Fruit fly (Drosophila melanogaster): ENCODE data around the gene CG42564.

Gene CG42564

DNA sequence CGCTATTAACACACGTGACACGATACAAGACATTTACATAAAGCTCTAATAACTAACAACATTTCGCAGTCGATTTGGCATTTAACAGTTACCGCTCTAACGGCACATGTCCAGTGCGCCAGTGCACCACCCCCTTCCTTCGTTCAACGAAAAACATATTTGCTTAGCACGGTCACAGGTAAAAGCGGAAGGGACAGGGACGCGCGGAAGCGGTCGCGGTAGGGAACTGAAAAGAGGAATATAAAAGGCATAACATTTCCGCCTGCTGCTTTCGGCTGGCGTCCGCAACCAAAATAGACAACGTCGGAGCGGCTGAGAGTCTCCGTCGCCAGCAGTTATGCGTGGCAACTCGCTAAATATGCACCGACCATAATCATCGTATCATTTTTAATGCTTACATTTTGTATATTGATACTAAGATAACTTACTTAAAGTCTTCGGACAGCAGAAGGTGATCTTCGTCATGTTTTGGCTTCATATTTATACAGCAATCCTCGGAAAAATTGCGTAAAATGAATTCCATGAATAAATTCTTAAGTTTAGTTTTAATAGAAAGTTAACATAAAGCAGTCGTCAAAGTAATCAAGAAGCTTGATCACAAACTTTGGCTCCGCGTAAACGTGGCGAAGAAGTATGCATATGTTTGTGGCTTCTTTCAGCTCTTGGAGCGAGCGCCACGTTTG is 22.4 kb upstream of the CG42564 start (continued):
- peak; percentile 2 for TF ChIP-seq CG9727 (GFP tag; optimal IDR thresholded peaks at IDR 0.05)
- no peak for TF ChIP-seq Dfd (GFP tag; optimal IDR thresholded peaks at IDR 0.05)
- TF ChIP-seq Xrp1 (GFP tag; IDR thresholded peaks at IDR 0.05) = no peak
- peak; percentile 7 for TF ChIP-seq sug (tag; optimal IDR thresholded peaks at IDR 0.05)
- peak; percentile 51 for TF ChIP-seq gem (tag; optimal IDR thresholded peaks at IDR 0.05)
- TF ChIP-seq nerfin-1 (tag; optimal IDR thresholded peaks at IDR 0.05) = peak; percentile 20
- no peak for TF ChIP-seq hkb (optimal IDR thresholded peaks at IDR 0.05)
- 0 out of 2 replicates have a peak, but pooled peaks have one; percentile 17 for TF ChIP-seq hkb (GFP tag; IDR thresholded peaks at IDR 0.05)
- TF ChIP-seq Sox102F (GFP tag; optimal IDR thresholded peaks at IDR 0.05) = peak; percentile 41
- peak; percentile 55; the same call in 1 of the 2 replicates for TF ChIP-seq Drgx (GFP tag; IDR thresholded peaks at IDR 0.05)
- TF ChIP-seq grau (tag; optimal IDR thresholded peaks at IDR 0.05) = peak; percentile 32
- TF ChIP-seq CG9817 (tag; optimal IDR thresholded peaks at IDR 0.05) = peak; percentile 11
- TF ChIP-seq fru (optimal IDR thresholded peaks at IDR 0.05) = no peak
- TF ChIP-seq CG12391 (tag; optimal IDR thresholded peaks at IDR 0.05) = peak; percentile 27
- TF ChIP-seq CG4360 (GFP tag; IDR thresholded peaks at IDR 0.05) = no peak
- TF ChIP-seq Scr (GFP tag; IDR thresholded peaks at IDR 0.05; ENCODE audit: partially characterized antibody) = no peak; the same call in 1 of the 2 replicates
- no peak for TF ChIP-seq CG12155 (GFP tag; optimal IDR thresholded peaks at IDR 0.05)
- TF ChIP-seq bsh (GFP tag; optimal IDR thresholded peaks at IDR 0.05) = peak; percentile 36 to 48
- peak; percentile 38 for TF ChIP-seq CG7839 (tag; optimal IDR thresholded peaks at IDR 0.05)
- TF ChIP-seq Ssrp (tag; optimal IDR thresholded peaks at IDR 0.05) = peak; percentile 21
- TF ChIP-seq Asciz (GFP tag; optimal IDR thresholded peaks at IDR 0.05) = peak; percentile 24
- peak; percentile 13 for TF ChIP-seq CG30403 (GFP tag; optimal IDR thresholded peaks at IDR 0.05)
- peak; percentile 12; the same call in 1 of the 3 replicates for TF ChIP-seq ci (GFP tag; IDR thresholded peaks at IDR 0.05)
- peak; percentile 44 for TF ChIP-seq CG2678 (tag; optimal IDR thresholded peaks at IDR 0.05)
- peak; percentile 59 for TF ChIP-seq CG17359 (tag; optimal IDR thresholded peaks at IDR 0.05)
- TF ChIP-seq Atf3 (GFP tag; optimal IDR thresholded peaks at IDR 0.05) = no peak
- peak; percentile 35 for TF ChIP-seq Oli (tag; optimal IDR thresholded peaks at IDR 0.05)
- TF ChIP-seq Mad (GFP tag; optimal IDR thresholded peaks at IDR 0.05) = no peak
- TF ChIP-seq Oaz (GFP tag; IDR thresholded peaks at IDR 0.05) = no peak
- TF ChIP-seq Hr51 (GFP tag; optimal IDR thresholded peaks at IDR 0.05) = peak in 1 of 2 experiments; percentile 55
- peak; percentile 25; the same call in 1 of the 2 replicates for TF ChIP-seq tna (GFP tag; IDR thresholded peaks at IDR 0.05; ENCODE audit: partially characterized antibody)
- TF ChIP-seq ATbp (GFP tag; optimal IDR thresholded peaks at IDR 0.05) = peak; percentile 23
- TF ChIP-seq CG10267 (tag; optimal IDR thresholded peaks at IDR 0.05) = peak; percentile 14
- TF ChIP-seq YL-1 (GFP tag; optimal IDR thresholded peaks at IDR 0.05) = no peak
- TF ChIP-seq CG18476 (GFP tag; optimal IDR thresholded peaks at IDR 0.05) = no peak
- no peak for TF ChIP-seq jigr1 (GFP tag; IDR thresholded peaks at IDR 0.05)
- no peak for TF ChIP-seq Ets97D (GFP tag; optimal IDR thresholded peaks at IDR 0.05)
- TF ChIP-seq Blimp-1 (GFP tag; optimal IDR thresholded peaks at IDR 0.05) = peak; percentile 46
- peak; percentile 41; the same call in 1 of the 2 replicates for TF ChIP-seq CG31441 (GFP tag; IDR thresholded peaks at IDR 0.05)
- no peak for TF ChIP-seq Fer1 (GFP tag; optimal IDR thresholded peaks at IDR 0.05)
- TF ChIP-seq nmo (GFP tag; optimal IDR thresholded peaks at IDR 0.05) = peak; percentile 39
- no peak for TF ChIP-seq D (optimal IDR thresholded peaks at IDR 0.05)
- peak; percentile 44 for TF ChIP-seq D (GFP tag; optimal IDR thresholded peaks at IDR 0.05)
- TF ChIP-seq CG1233 (GFP tag; optimal IDR thresholded peaks at IDR 0.05) = peak; percentile 9
- TF ChIP-seq CG10274 (GFP tag; optimal IDR thresholded peaks at IDR 0.05) = no peak
- TF ChIP-seq danr (GFP tag; IDR thresholded peaks at IDR 0.05) = no peak
- TF ChIP-seq Meics (GFP tag; optimal IDR thresholded peaks at IDR 0.05) = peak; percentile 41
- TF ChIP-seq CG12942 (GFP tag; optimal IDR thresholded peaks at IDR 0.05) = no peak
- peak; percentile 85 for TF ChIP-seq sens (GFP tag)

All from whole organism, embryonic.